Worm (Caenorhabditis elegans): ENCODE data around the gene srg-24.

ce11 chrII:3062876-3063275, 37.6 kb downstream of the srg-24 start:
- TF ChIP-seq ama-1 (optimal IDR thresholded peaks at IDR 0.05) (no peak), snpc-4 (tag; optimal IDR thresholded peaks at IDR 0.05) (no peak), mdl-1 (tag; optimal IDR thresholded peaks at IDR 0.05) (no peak)
